Worm (Caenorhabditis elegans) whole organism, L1 larva: Measurements from ENCODE around the gene ZK1128.7.

ENCODE experiments used
- C04F5.9 ChIP-seq: sonication (generic microtip); optimal IDR thresholded peaks from 2 replicates; lab custom pipeline; 2016; ENCODE audit warnings: missing genetic modification characterization, missing compliant biosample characterization
- F16B12.6 ChIP-seq: fragments of 150-350 bp; optimal IDR thresholded peaks from 2 replicates; lab custom pipeline; 2014; ENCODE audit warnings: missing biosample characterization, missing genetic modification characterization
- ama-1 ChIP-seq: fragments of 150-350 bp; optimal IDR thresholded peaks from 2 replicates; lab custom pipeline; 2014
- ceh-82 ChIP-seq, 3 experiments: fragments of 150-350 bp in 1 of 3; sonication (generic microtip) in 2 of 3; optimal IDR thresholded peaks; 2 replicates each; lab custom pipeline; 2014 to 2017; ENCODE audit warnings: missing biosample characterization in 3 of 3, missing genetic modification characterization in 3 of 3
- ces-1 ChIP-seq: fragments of 150-350 bp; optimal IDR thresholded peaks from 2 replicates; lab custom pipeline; 2014; ENCODE audit warnings: missing biosample characterization, missing genetic modification reagents, missing genetic modification characterization
- dpl-1 ChIP-seq, 3 experiments: fragments of 150-350 bp in 2 of 3; sonication (generic microtip) in 1 of 3; optimal IDR thresholded peaks; 2 replicates each; lab custom pipeline; 2014 to 2017; ENCODE audit warnings: missing biosample characterization in 3 of 3, missing genetic modification characterization in 3 of 3, missing genetic modification reagents in 3 of 3
- efl-1 ChIP-seq, 4 experiments: fragments of 150-350 bp; optimal IDR thresholded peaks in 3 of 4; peaks in 1 of 4; 1 replicate in 1 of 4; 2 replicates in 3 of 4; lab custom pipeline; 2014; ENCODE audit warnings: missing biosample characterization in 2 of 4, missing genetic modification characterization in 2 of 4, missing genetic modification reagents in 2 of 4
- efl-3 ChIP-seq: fragments of 200-800 bp; sonication (Bioruptor generic); optimal IDR thresholded peaks from 2 replicates; lab custom pipeline; 2018; ENCODE audit warnings: mild to moderate bottlenecking, missing genetic modification characterization, missing compliant biosample characterization
- egl-13 ChIP-seq: sonication (generic microtip); optimal IDR thresholded peaks from 2 replicates; lab custom pipeline; 2016; ENCODE audit warnings: missing genotype, missing genetic modification reagents, missing genetic modification characterization, missing compliant biosample characterization
- fkh-10 ChIP-seq: sonication (generic microtip); optimal IDR thresholded peaks from 2 replicates; lab custom pipeline; 2017; ENCODE audit warnings: missing biosample characterization, missing genetic modification reagents, missing genetic modification characterization
- fkh-8 ChIP-seq: sonication (generic microtip); optimal IDR thresholded peaks from 2 replicates; lab custom pipeline; 2016; ENCODE audit warnings: mild to moderate bottlenecking, missing genetic modification characterization, missing compliant biosample characterization
- fos-1 ChIP-seq: fragments of 150-350 bp; optimal IDR thresholded peaks from 2 replicates; lab custom pipeline; 2014; ENCODE audit warnings: missing biosample characterization, missing genetic modification characterization
- hpl-2 ChIP-seq: fragments of 150-350 bp; optimal IDR thresholded peaks from 2 replicates; lab custom pipeline; 2014; ENCODE audit warnings: missing biosample characterization, missing genetic modification reagents, missing genetic modification characterization
- irx-1 ChIP-seq: sonication (generic microtip); optimal IDR thresholded peaks from 2 replicates; lab custom pipeline; 2016; ENCODE audit warnings: missing genetic modification characterization, missing compliant biosample characterization
- lin-13 ChIP-seq: fragments of 150-350 bp; optimal IDR thresholded peaks from 2 replicates; lab custom pipeline; 2014; ENCODE audit warnings: missing biosample characterization, missing genetic modification reagents, missing genetic modification characterization
- lin-14 ChIP-seq: fragments of 200-800 bp; sonication (Bioruptor generic); optimal IDR thresholded peaks from 2 replicates; lab custom pipeline; 2018; ENCODE audit warnings: mild to moderate bottlenecking, missing genetic modification characterization, moderate library complexity, missing compliant biosample characterization
- lin-39 ChIP-seq: fragments of 150-350 bp; optimal IDR thresholded peaks from 2 replicates; lab custom pipeline; 2014; ENCODE audit warnings: missing biosample characterization, missing genetic modification reagents, missing genetic modification characterization
- lsy-2 ChIP-seq, 2 experiments: fragments of 150-350 bp; optimal IDR thresholded peaks; 2 replicates each; lab custom pipeline; 2014; ENCODE audit warnings: missing biosample characterization in 2 of 2, missing genetic modification characterization in 2 of 2
- nhr-12 ChIP-seq: sonication (generic microtip); optimal IDR thresholded peaks from 2 replicates; lab custom pipeline; 2017; ENCODE audit warnings: missing biosample characterization, missing genetic modification characterization
- nhr-20 ChIP-seq: sonication (generic microtip); optimal IDR thresholded peaks from 2 replicates; lab custom pipeline; 2016; ENCODE audit warnings: mild to moderate bottlenecking, missing genetic modification characterization, missing compliant biosample characterization
- nhr-28 ChIP-seq: fragments of 150-350 bp; optimal IDR thresholded peaks from 2 replicates; lab custom pipeline; 2014; ENCODE audit warnings: missing biosample characterization, missing genetic modification characterization
- nhr-47 ChIP-seq: sonication (generic microtip); optimal IDR thresholded peaks from 2 replicates; lab custom pipeline; 2016; ENCODE audit warnings: mild to moderate bottlenecking, missing genetic modification characterization, moderate library complexity, missing compliant biosample characterization
- nhr-76 ChIP-seq: sonication (generic microtip); optimal IDR thresholded peaks from 2 replicates; lab custom pipeline; 2017; ENCODE audit warnings: missing biosample characterization, missing genetic modification characterization
- nhr-77 ChIP-seq: fragments of 150-350 bp; optimal IDR thresholded peaks from 2 replicates; lab custom pipeline; 2014; ENCODE audit warnings: missing biosample characterization, missing genetic modification characterization
- nhr-85 ChIP-seq: sonication (generic microtip); peaks from one replicate; lab custom pipeline; 2016; ENCODE audit warnings: missing genetic modification characterization, inconsistent platforms, missing compliant biosample characterization
- pag-3 ChIP-seq: sonication (generic microtip); optimal IDR thresholded peaks from 2 replicates; lab custom pipeline; 2017; ENCODE audit warnings: missing genetic modification characterization, mild to moderate bottlenecking, missing compliant biosample characterization, antibody characterized with exemption, borderline replicate concordance; ENCODE audit not compliant: insufficient read depth
- rnt-1 ChIP-seq: sonication (generic microtip); optimal IDR thresholded peaks from 2 replicates; lab custom pipeline; 2016; ENCODE audit warnings: mild to moderate bottlenecking, missing genetic modification characterization, moderate library complexity, missing compliant biosample characterization
- skn-1 ChIP-seq: fragments of 150-350 bp; optimal IDR thresholded peaks from 2 replicates; lab custom pipeline; 2014; ENCODE audit warnings: missing biosample characterization, missing genetic modification characterization
- snpc-4 ChIP-seq: fragments of 150-350 bp; optimal IDR thresholded peaks from 2 replicates; lab custom pipeline; 2014; ENCODE audit warnings: missing biosample characterization, missing genetic modification characterization
- sox-4 ChIP-seq: sonication (generic microtip); optimal IDR thresholded peaks from 2 replicates; lab custom pipeline; 2016; ENCODE audit warnings: missing genetic modification characterization, missing compliant biosample characterization
- unc-86 ChIP-seq: sonication (generic microtip); optimal IDR thresholded peaks from 2 replicates; lab custom pipeline; 2016; ENCODE audit warnings: missing genetic modification characterization, missing compliant biosample characterization
- unc-98 ChIP-seq: fragments of 200-800 bp; sonication (Bioruptor generic); IDR thresholded peaks from 2 replicates; pipeline ENCODE4 v1.3.6; 2022; ENCODE audit warnings: missing genetic modification characterization, missing compliant biosample characterization
- zag-1 ChIP-seq: fragments of 150-350 bp; optimal IDR thresholded peaks from 2 replicates; lab custom pipeline; 2014; ENCODE audit warnings: missing biosample characterization, missing genetic modification characterization
- zip-4 ChIP-seq: fragments of 200-800 bp; sonication (Bioruptor generic); optimal IDR thresholded peaks from 2 replicates; lab custom pipeline; 2018; ENCODE audit warnings: mild to moderate bottlenecking, missing genetic modification characterization, moderate library complexity, missing compliant biosample characterization

The ZK1128.7 gene

ce11 chrIII:10181868-10182267 lies 45.1 kb downstream of the ZK1128.7 start:
- TF ChIP-seq dpl-1 (GFP tag; optimal IDR thresholded peaks at IDR 0.05; lab: Kevin White, UChicago) (no peak), pag-3 (tag; lab: Kevin White, UChicago) (no peak), ceh-82 (tag; optimal IDR thresholded peaks at IDR 0.05; lab: Kevin White, UChicago) (no peak), F16B12.6 (tag; lab: Kevin White, UChicago) (no peak), nhr-77 (tag; lab: Kevin White, UChicago) (no peak), sox-4 (tag; lab: Kevin White, UChicago) (no peak), zip-4 (GFP tag; lab: Kevin White, UChicago) (no peak), nhr-76 (tag; lab: Kevin White, UChicago) (no peak), snpc-4 (no peak), nhr-20 (tag; lab: Kevin White, UChicago) (no peak), efl-3 (GFP tag; lab: Kevin White, UChicago) (no peak), skn-1 (no peak)

DNA sequence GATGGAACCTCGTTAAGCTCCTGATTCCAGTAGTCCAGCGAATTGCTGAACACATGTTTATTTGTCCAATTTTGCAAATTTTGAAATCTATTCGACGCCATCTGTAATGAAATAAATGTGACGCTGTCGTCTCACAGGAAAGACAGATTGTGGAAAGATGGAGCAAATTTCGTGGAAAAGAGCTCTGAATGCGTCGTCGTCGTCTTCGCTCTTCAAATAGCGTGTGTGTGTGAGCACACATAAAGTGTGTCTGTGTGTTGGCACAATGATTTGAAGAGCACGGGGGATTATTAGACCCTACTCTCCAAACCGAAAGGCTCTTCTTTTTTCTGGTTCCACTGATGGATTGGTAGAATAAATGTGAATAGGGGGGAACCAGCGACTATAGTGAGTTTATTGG lies 49.4 kb downstream of the ZK1128.7 start, which contains the start of gene unc-47:
Gene unc-47 (minus strand): TSS at position 101 of the 400 bp plus-strand sequence.
- TF ChIP-seq pag-3 (tag; lab: Kevin White, UChicago), result no peak
- TF ChIP-seq irx-1, result no peak
- no peak for TF ChIP-seq nhr-28 (tag; lab: Kevin White, UChicago)
- no peak for TF ChIP-seq ama-1 (lab: Kevin White, UChicago)
- TF ChIP-seq efl-1 (optimal IDR thresholded peaks at IDR 0.05; lab: Kevin White, UChicago), result no peak
- no peak for TF ChIP-seq efl-1 (GFP tag; optimal IDR thresholded peaks at IDR 0.05 in 1 of 2; lab: Kevin White, UChicago)
- no peak for TF ChIP-seq nhr-12 (tag; lab: Kevin White, UChicago)
- TF ChIP-seq ces-1, result no peak
- no peak for TF ChIP-seq fos-1 (tag; lab: Kevin White, UChicago)
- TF ChIP-seq nhr-47 (tag; lab: Kevin White, UChicago), result no peak
- TF ChIP-seq rnt-1 (tag; lab: Kevin White, UChicago), result no peak

ce11 chrIII:10187840-10188239 lies 51.0 kb downstream of the ZK1128.7 start:
- peak; percentile 13 for TF ChIP-seq unc-86 (tag; lab: Kevin White, UChicago)
- no peak for TF ChIP-seq C04F5.9 (tag; lab: Kevin White, UChicago)
- TF ChIP-seq nhr-85 (tag; lab: Kevin White, UChicago), result no peak
- TF ChIP-seq efl-1 (optimal IDR thresholded peaks at IDR 0.05; lab: Kevin White, UChicago), result peak; percentile 22 to 25
- TF ChIP-seq efl-1 (GFP tag; optimal IDR thresholded peaks at IDR 0.05 in 1 of 2; lab: Kevin White, UChicago), result no peak
- TF ChIP-seq dpl-1 (GFP tag; optimal IDR thresholded peaks at IDR 0.05; lab: Kevin White, UChicago), result peak in 1 of 3 experiments; percentile 21
- no peak for TF ChIP-seq hpl-2 (GFP tag; lab: Kevin White, UChicago)
- TF ChIP-seq zag-1 (tag; lab: Kevin White, UChicago), result no peak
- TF ChIP-seq fos-1 (tag; lab: Kevin White, UChicago), result no peak
- peak; percentile 75 for TF ChIP-seq lin-14
- TF ChIP-seq lin-39 (tag; lab: Kevin White, UChicago), result no peak
- peak; percentile 59 for TF ChIP-seq fkh-10 (GFP tag; lab: Kevin White, UChicago)
- no peak for TF ChIP-seq lsy-2 (tag; optimal IDR thresholded peaks at IDR 0.05; lab: Kevin White, UChicago)
- TF ChIP-seq ceh-82 (tag; optimal IDR thresholded peaks at IDR 0.05; lab: Kevin White, UChicago), result peak in 1 of 3 experiments; percentile 39
- TF ChIP-seq egl-13 (tag; lab: Kevin White, UChicago), result no peak
- no peak for TF ChIP-seq lin-13 (GFP tag; lab: Kevin White, UChicago)
- TF ChIP-seq unc-98 (GFP tag; lab: Robert Waterston, UW), result no peak
- TF ChIP-seq fkh-8, result peak; percentile 49
- TF ChIP-seq snpc-4, result no peak
- TF ChIP-seq F16B12.6 (tag; lab: Kevin White, UChicago), result peak; percentile 10
